Worm (Caenorhabditis elegans): ENCODE measurements around the gene R03H10.11.

R03H10.11 gene

ce11 chrII:4230816-4231435 is 48.5 kb downstream of the R03H10.11 start, which contains the start of gene C16A11.10:
TSS of gene C16A11.10 (plus strand) at chrII:4231385.
- TF ChIP-seq madf-8 (GFP tag; conservative IDR thresholded peaks at IDR 0.05) = peak; percentile 22; the same call in 1 of the 2 replicates
- no peak for TF ChIP-seq tbp1 (GFP tag; optimal IDR thresholded peaks at IDR 0.05)
- TF ChIP-seq F33H1.4 (GFP tag; IDR thresholded peaks at IDR 0.05) = peak; percentile 75
- peak; percentile 77 for TF ChIP-seq lsl-1 (GFP tag; optimal IDR thresholded peaks at IDR 0.05)
- peak; percentile 52 for TF ChIP-seq xnd-1 (tag; optimal IDR thresholded peaks at IDR 0.05)
- no peak for TF ChIP-seq mes-4 (tag; optimal IDR thresholded peaks at IDR 0.05)
- TF ChIP-seq lin-54 (GFP tag; optimal IDR thresholded peaks at IDR 0.05) = peak; percentile 8
- peak; percentile 78 for TF ChIP-seq madf-6 (GFP tag; IDR thresholded peaks at IDR 0.05)

Data from whole organism, young adult.